Fruit fly (Drosophila melanogaster): ENCODE data around the gene CG32192.

dm6 chr3L:18024589-18024988 is 15.5 kb upstream of the CG32192 start:
- TF ChIP-seq kay (GFP tag; ENCODE audit: borderline replicate concordance) (no peak), cic (GFP tag; optimal IDR thresholded peaks at IDR 0.05) (no peak), pad (GFP tag; optimal IDR thresholded peaks at IDR 0.05) (no peak), CG33017 (tag; optimal IDR thresholded peaks at IDR 0.05) (no peak), tj (GFP tag; optimal IDR thresholded peaks at IDR 0.05) (no peak), CG11617 (GFP tag; optimal IDR thresholded peaks at IDR 0.05) (no peak), CG14711 (tag; optimal IDR thresholded peaks at IDR 0.05) (no peak), Hr96 (GFP tag; optimal IDR thresholded peaks at IDR 0.05) (no peak)
